Fruit fly (Drosophila melanogaster): ENCODE measurements around the gene CG12268.

CG12268 gene

dm6 chr3R:23964913-23965718, 16.9 kb upstream of the CG12268 start:
- TF ChIP-seq svp (GFP tag) = peak; percentile 12
- TF ChIP-seq CG6163 (GFP tag; IDR thresholded peaks at IDR 0.05) = no peak
- no peak for TF ChIP-seq CG9139 (GFP tag; optimal IDR thresholded peaks at IDR 0.05)
- TF ChIP-seq Eip78C (GFP tag) = peak; percentile 12

- TF ChIP-seq fkh (GFP tag; optimal IDR thresholded peaks at IDR 0.05) (no peak), CG15336 (GFP tag; IDR thresholded peaks at IDR 0.05) (peak; percentile 21; the same call in 1 of the 2 replicates), CG6276 (GFP tag; optimal IDR thresholded peaks at IDR 0.05) (peak; percentile 27), Sox102F (GFP tag; optimal IDR thresholded peaks at IDR 0.05) (peak; percentile 23), Eip78C (GFP tag) (peak; percentile 80), fd85E (GFP tag; optimal IDR thresholded peaks at IDR 0.05) (peak; percentile 31), esn (GFP tag; optimal IDR thresholded peaks at IDR 0.05) (peak; percentile 25), CG6808 (GFP tag; optimal IDR thresholded peaks at IDR 0.05) (peak; percentile 27), acj6 (GFP tag; optimal IDR thresholded peaks at IDR 0.05) (no peak), eg (GFP tag; IDR thresholded peaks at IDR 0.05) (peak; percentile 48; the same call in 2 of the 3 replicates), Eip75B (GFP tag; optimal IDR thresholded peaks at IDR 0.05) (peak; percentile 31), CG6854 (GFP tag; optimal IDR thresholded peaks at IDR 0.05) (peak; percentile 79), CG1621 (tag; optimal IDR thresholded peaks at IDR 0.05) (peak; percentile 48), net (GFP tag; optimal IDR thresholded peaks at IDR 0.05) (peak; percentile 46), CG3919 (GFP tag; optimal IDR thresholded peaks at IDR 0.05) (peak; percentile 42), topi (GFP tag; optimal IDR thresholded peaks at IDR 0.05) (no peak), cyc (GFP tag; optimal IDR thresholded peaks at IDR 0.05) (no peak), Lpt (GFP tag; optimal IDR thresholded peaks at IDR 0.05) (peak; percentile 31), Ets96B (tag; optimal IDR thresholded peaks at IDR 0.05) (peak; percentile 27), CG11762 (GFP tag; optimal IDR thresholded peaks at IDR 0.05; ENCODE audit: insufficient read depth) (no peak), CG6163 (GFP tag; IDR thresholded peaks at IDR 0.05) (peak; percentile 57; the same call in 2 of the 3 replicates), CG8119 (GFP tag; IDR thresholded peaks at IDR 0.05) (peak; percentile 48; the same call in 2 of the 3 replicates), dsx (GFP tag; optimal IDR thresholded peaks at IDR 0.05; ENCODE audit: poor library complexity, severe bottlenecking) (peak; percentile 46), svp (GFP tag) (peak; percentile 45), CG7368 (GFP tag; optimal IDR thresholded peaks at IDR 0.05) (peak; percentile 47), ss (GFP tag; optimal IDR thresholded peaks at IDR 0.05) (peak; percentile 25 to 65), CG16779 (tag; optimal IDR thresholded peaks at IDR 0.05) (peak; percentile 54), Hr39 (GFP tag; optimal IDR thresholded peaks at IDR 0.05) (no peak)
Measured at dm6 chr3R:23962781-23963222, 14.6 kb upstream of the CG12268 start, which contains the start of gene CG31140. TSS of gene CG31140 (plus strand) at chr3R:23963180.

DNA sequence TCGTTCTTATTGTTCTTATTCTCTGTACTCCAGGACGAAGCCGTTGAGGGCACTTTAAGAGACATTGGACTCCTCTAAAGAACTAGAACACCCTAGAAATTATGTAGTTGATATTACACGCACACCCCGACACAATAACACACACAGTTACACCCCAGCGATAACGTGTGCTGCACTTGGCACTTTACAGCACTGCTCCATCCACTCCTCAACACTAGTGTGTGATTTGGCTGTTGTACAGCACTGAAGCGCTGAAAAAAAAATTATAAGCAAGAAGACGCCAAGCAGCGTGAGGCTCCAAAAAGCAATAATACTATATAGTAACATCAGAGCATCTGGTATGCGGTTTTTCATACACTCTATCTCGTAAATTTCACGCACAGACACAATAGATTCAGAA, 12.6 kb upstream of the CG12268 start:
- TF ChIP-seq CG6854 (GFP tag; optimal IDR thresholded peaks at IDR 0.05) (no peak), CG11902 (GFP tag; optimal IDR thresholded peaks at IDR 0.05) (no peak), dac (GFP tag; optimal IDR thresholded peaks at IDR 0.05) (no peak), eg (GFP tag; IDR thresholded peaks at IDR 0.05) (no peak), pdm3 (GFP tag; optimal IDR thresholded peaks at IDR 0.05) (no peak), Gug (GFP tag; IDR thresholded peaks at IDR 0.05) (no peak), fkh (GFP tag; optimal IDR thresholded peaks at IDR 0.05) (no peak), CG8632 (GFP tag; optimal IDR thresholded peaks at IDR 0.05) (no peak), Eip78C (GFP tag) (no peak), Eip75B (GFP tag; optimal IDR thresholded peaks at IDR 0.05) (no peak), cyc (GFP tag; optimal IDR thresholded peaks at IDR 0.05) (no peak), Eip93F (GFP tag; optimal IDR thresholded peaks at IDR 0.05) (no peak), Smox (GFP tag; optimal IDR thresholded peaks at IDR 0.05) (no peak)
